Fruit fly (Drosophila melanogaster) whole organism, wandering third instar larva: Measurements from ENCODE around the gene CG12693.

Experiments used
- CG32264 ChIP-seq: fragments of 200-800 bp; sonication (Bioruptor generic); optimal IDR thresholded peaks from 2 replicates; lab custom pipeline; 2016; ENCODE audit warnings: missing biosample characterization, missing genetic modification characterization
- CG9705 ChIP-seq: fragments of 200-800 bp; sonication (Bioruptor generic); optimal IDR thresholded peaks from 2 replicates; lab custom pipeline; 2018; ENCODE audit warnings: missing biosample characterization, mild to moderate bottlenecking, missing genetic modification characterization
- CrebA ChIP-seq: fragments of 200-800 bp; sonication (Bioruptor generic); optimal IDR thresholded peaks from 2 replicates; lab custom pipeline; 2016; ENCODE audit warnings: missing biosample characterization, mild to moderate bottlenecking, missing genetic modification characterization, borderline replicate concordance
- Hr78 ChIP-seq: fragments of >200 bp; optimal IDR thresholded peaks from 2 replicates; lab custom pipeline; 2017; ENCODE audit warnings: missing biosample characterization, missing genetic modification characterization
- OdsH ChIP-seq: fragments of 200-800 bp; sonication (Bioruptor generic); optimal IDR thresholded peaks from 2 replicates; lab custom pipeline; 2016; ENCODE audit warnings: missing biosample characterization, mild to moderate bottlenecking, missing genetic modification characterization
- Sp1 ChIP-seq: fragments of 200-800 bp; sonication (Bioruptor generic); optimal IDR thresholded peaks from 3 replicates; lab custom pipeline; 2019; ENCODE audit warnings: missing biosample characterization, mild to moderate bottlenecking, missing genetic modification characterization, moderate library complexity
- foxo ChIP-seq, 2 experiments: fragments of 200-800 bp; sonication (Bioruptor generic); optimal IDR thresholded peaks; 2 replicates in 1 of 2; 3 replicates in 1 of 2; lab custom pipeline; 2016 to 2017; ENCODE audit warnings: missing biosample characterization in 2 of 2, missing genetic modification characterization in 2 of 2
- lola ChIP-seq: fragments of >200 bp; optimal IDR thresholded peaks from 2 replicates; lab custom pipeline; 2017; ENCODE audit warnings: missing biosample characterization, missing genetic modification characterization
- psq ChIP-seq: fragments of 200-800 bp; sonication (Bioruptor generic); optimal IDR thresholded peaks from 3 replicates; lab custom pipeline; 2017; ENCODE audit warnings: missing biosample characterization, mild to moderate bottlenecking, missing genetic modification characterization, moderate library complexity
- sage ChIP-seq: fragments of 200-800 bp; sonication (Bioruptor generic); optimal IDR thresholded peaks from 2 replicates; lab custom pipeline; 2016; ENCODE audit warnings: missing biosample characterization, mild to moderate bottlenecking, missing genetic modification characterization
- usp ChIP-seq: fragments of >200 bp; optimal IDR thresholded peaks from 2 replicates; lab custom pipeline; 2017; ENCODE audit warnings: missing biosample characterization, missing genetic modification characterization

dm6 chrX:4329809-4330208, 552 bp upstream of the CG12693 start:
- TF ChIP-seq OdsH (GFP tag; lab: Kevin White, UChicago) (no peak), lola (GFP tag; lab: Kevin White, UChicago) (no peak), CG32264 (GFP tag; lab: Kevin White, UChicago) (no peak), usp (GFP tag; lab: Kevin White, UChicago) (no peak), psq (no peak), Sp1 (GFP tag; lab: Kevin White, UChicago) (no peak), CrebA (GFP tag; lab: Kevin White, UChicago) (no peak), Hr78 (GFP tag; lab: Kevin White, UChicago) (no peak), sage (GFP tag; lab: Kevin White, UChicago) (no peak), foxo (GFP tag; optimal IDR thresholded peaks at IDR 0.05; lab: Kevin White, UChicago) (no peak), CG9705 (GFP tag; lab: Kevin White, UChicago) (no peak)
